Fruit fly (Drosophila melanogaster): ENCODE measurements around the gene vex.

vex gene

dm6 chrX:10923711-10924281 lies 115.9 kb downstream of the vex start, which contains the start of gene v:
Gene v (plus strand): TSS chrX:10923972.
- TF ChIP-seq CG15710 (tag; optimal IDR thresholded peaks at IDR 0.05) (no peak), Ets98B (GFP tag; IDR thresholded peaks at IDR 0.05) (no peak), Snoo (tag; optimal IDR thresholded peaks at IDR 0.05) (no peak), CG13204 (GFP tag; optimal IDR thresholded peaks at IDR 0.05) (peak; percentile 51)

DNA sequence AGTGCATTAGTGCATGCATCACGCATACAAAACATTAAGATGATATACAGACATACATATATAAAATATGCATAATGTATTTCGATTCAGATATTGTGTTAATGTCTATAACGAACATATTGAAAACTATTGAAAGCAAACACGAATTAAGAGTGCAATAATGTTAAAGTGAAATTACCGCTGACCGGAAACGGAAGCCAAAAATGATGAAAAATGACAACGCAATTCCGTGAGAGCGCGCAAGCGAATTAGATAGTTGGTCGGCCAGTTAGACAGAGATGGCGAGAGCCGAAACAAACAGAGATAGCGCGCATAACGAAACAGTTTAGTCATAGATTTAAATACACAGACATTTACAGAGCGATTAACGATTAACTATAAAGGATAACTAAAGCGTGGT lies 117.5 kb downstream of the vex start:
- TF ChIP-seq CG8159 (tag; optimal IDR thresholded peaks at IDR 0.05) (no peak), Ets98B (GFP tag; IDR thresholded peaks at IDR 0.05) (no peak), fd96Ca (GFP tag; IDR thresholded peaks at IDR 0.05) (no peak), D1 (tag; optimal IDR thresholded peaks at IDR 0.05) (no peak), CG10348 (GFP tag; IDR thresholded peaks at IDR 0.05) (no peak), Pif1B (GFP tag; optimal IDR thresholded peaks at IDR 0.05) (no peak), Snoo (tag; optimal IDR thresholded peaks at IDR 0.05) (no peak), gl (tag; optimal IDR thresholded peaks at IDR 0.05) (no peak), CG8301 (tag; optimal IDR thresholded peaks at IDR 0.05) (no peak), CG34367 (tag; optimal IDR thresholded peaks at IDR 0.05) (no peak), CG9948 (tag; optimal IDR thresholded peaks at IDR 0.05) (no peak), CG12605 (GFP tag; IDR thresholded peaks at IDR 0.05) (no peak), Pif1A (GFP tag; optimal IDR thresholded peaks at IDR 0.05) (no peak), EcR (GFP tag; optimal IDR thresholded peaks at IDR 0.05) (no peak), CG4496 (GFP tag; IDR thresholded peaks at IDR 0.05) (no peak), CG17806 (tag; optimal IDR thresholded peaks at IDR 0.05) (no peak), CG32121 (GFP tag; IDR thresholded peaks at IDR 0.05) (no peak), CG15710 (tag; optimal IDR thresholded peaks at IDR 0.05) (no peak), CG14655 (GFP tag; optimal IDR thresholded peaks at IDR 0.05) (no peak)

- TF ChIP-seq Ets98B (GFP tag; IDR thresholded peaks at IDR 0.05) (no peak), gl (tag; optimal IDR thresholded peaks at IDR 0.05) (no peak), CG34367 (tag; optimal IDR thresholded peaks at IDR 0.05) (no peak), CG17806 (tag; optimal IDR thresholded peaks at IDR 0.05) (no peak), CG13204 (GFP tag; optimal IDR thresholded peaks at IDR 0.05) (no peak), Snoo (tag; optimal IDR thresholded peaks at IDR 0.05) (no peak), Pif1A (GFP tag; optimal IDR thresholded peaks at IDR 0.05) (no peak), CG9948 (tag; optimal IDR thresholded peaks at IDR 0.05) (no peak), rn (GFP tag; IDR thresholded peaks at IDR 0.05) (no peak), CG32121 (GFP tag; IDR thresholded peaks at IDR 0.05) (no peak), D1 (tag; optimal IDR thresholded peaks at IDR 0.05) (no peak), EcR (GFP tag; optimal IDR thresholded peaks at IDR 0.05) (no peak)
These were observed 118.0 kb downstream of the vex start for dm6 chrX:10921665-10922064.
